Worm (Caenorhabditis elegans): Measurements from ENCODE around the gene rpl-32.

ce11 chrII:9038736-9039135, 18.1 kb downstream of the rpl-32 start:
- TF ChIP-seq cebp-1 (GFP tag; IDR thresholded peaks at IDR 0.05) (no peak), cebp-1 (tag; optimal IDR thresholded peaks at IDR 0.05) (no peak), rpc-1 (optimal IDR thresholded peaks at IDR 0.05) (no peak), rpc-1 (tag; optimal IDR thresholded peaks at IDR 0.05) (no peak), unc-62 (GFP tag; optimal IDR thresholded peaks at IDR 0.05) (no peak), pbrm-1 (GFP tag; IDR thresholded peaks at IDR 0.05) (no peak), snpc-4 (GFP tag; optimal IDR thresholded peaks at IDR 0.05) (no peak), snpc-4 (tag; optimal IDR thresholded peaks at IDR 0.05) (no peak), him-1 (tag; optimal IDR thresholded peaks at IDR 0.05) (no peak)
